Fruit fly (Drosophila melanogaster) whole organism, prepupa: ENCODE measurements around the gene mib1.

Experiments used
- Blimp-1 ChIP-seq: fragments of 200-800 bp; sonication (Bioruptor generic); optimal IDR thresholded peaks from 3 replicates; lab custom pipeline; 2017; ENCODE audit warnings: missing biosample characterization, missing genetic modification characterization, mild to moderate bottlenecking, moderate library complexity, missing genetic modification reagents
- CG10631 ChIP-seq: fragments of 200-800 bp; sonication (Bioruptor generic); optimal IDR thresholded peaks from 2 replicates; lab custom pipeline; 2016; ENCODE audit warnings: missing biosample characterization, missing genetic modification characterization
- CG10669 ChIP-seq: fragments of 200-800 bp; sonication (Bioruptor generic); optimal IDR thresholded peaks from 3 replicates; lab custom pipeline; 2018; ENCODE audit warnings: missing biosample characterization, mild to moderate bottlenecking, missing genetic modification characterization, moderate library complexity
- CG11762 ChIP-seq: fragments of 200-800 bp; sonication (Bioruptor generic); optimal IDR thresholded peaks from 3 replicates; lab custom pipeline; 2016; ENCODE audit warnings: missing biosample characterization, missing genetic modification characterization; ENCODE audit not compliant: insufficient read depth
- CG11902 ChIP-seq: fragments of 200-800 bp; sonication (Bioruptor generic); optimal IDR thresholded peaks from 3 replicates; lab custom pipeline; 2016; ENCODE audit warnings: missing biosample characterization, missing genetic modification characterization
- CG1621 ChIP-seq: fragments of 200-800 bp; sonication (Bioruptor generic); optimal IDR thresholded peaks from 3 replicates; lab custom pipeline; 2018; ENCODE audit warnings: missing biosample characterization, mild to moderate bottlenecking, missing genetic modification characterization
- CG16779 ChIP-seq: fragments of 200-800 bp; sonication (Bioruptor generic); optimal IDR thresholded peaks from 3 replicates; lab custom pipeline; 2017; ENCODE audit warnings: missing biosample characterization, mild to moderate bottlenecking, missing genetic modification characterization
- CG3032 ChIP-seq: fragments of 200-800 bp; optimal IDR thresholded peaks from 2 replicates; lab custom pipeline; 2019; ENCODE audit warnings: missing biosample characterization, mild to moderate bottlenecking, missing genetic modification characterization, moderate library complexity
- CG31627 ChIP-seq: fragments of 200-800 bp; sonication (Bioruptor generic); optimal IDR thresholded peaks from 3 replicates; lab custom pipeline; 2016; ENCODE audit warnings: missing biosample characterization, missing genetic modification characterization
- CG32006 ChIP-seq: fragments of 200-800 bp; sonication (Bioruptor generic); optimal IDR thresholded peaks from 3 replicates; lab custom pipeline; 2017; ENCODE audit warnings: missing biosample characterization, mild to moderate bottlenecking, missing genetic modification characterization
- CG34406 ChIP-seq: fragments of 200-800 bp; sonication (Bioruptor generic); optimal IDR thresholded peaks from 3 replicates; lab custom pipeline; 2016; ENCODE audit warnings: missing biosample characterization, missing genetic modification characterization
- CG3919 ChIP-seq: fragments of 200-800 bp; sonication (Bioruptor generic); optimal IDR thresholded peaks from 3 replicates; lab custom pipeline; 2016; ENCODE audit warnings: missing biosample characterization, missing genetic modification characterization
- CG4318 ChIP-seq: fragments of 200-800 bp; sonication (Bioruptor generic); optimal IDR thresholded peaks from 3 replicates; lab custom pipeline; 2017; ENCODE audit warnings: missing biosample characterization, mild to moderate bottlenecking, missing genetic modification characterization
- CG6163 ChIP-seq: fragments of 200-800 bp; sonication (Bioruptor generic); IDR thresholded peaks from 3 replicates; pipeline ENCODE4 v1.3.6; 2022; ENCODE audit warnings: missing biosample characterization, missing genetic modification characterization
- CG6276 ChIP-seq: fragments of 200-800 bp; sonication (Bioruptor generic); optimal IDR thresholded peaks from 2 replicates; lab custom pipeline; 2017; ENCODE audit warnings: missing biosample characterization, mild to moderate bottlenecking, missing genetic modification characterization
- CG6792 ChIP-seq: fragments of 200-800 bp; sonication (Bioruptor generic); optimal IDR thresholded peaks from 3 replicates; lab custom pipeline; 2016; ENCODE audit warnings: missing biosample characterization, missing genetic modification characterization
- CG6854 ChIP-seq: fragments of 200-800 bp; sonication (Bioruptor generic); optimal IDR thresholded peaks from 2 replicates; lab custom pipeline; 2017; ENCODE audit warnings: missing biosample characterization, mild to moderate bottlenecking, missing genetic modification characterization
- CG7368 ChIP-seq: fragments of 200-800 bp; sonication (Bioruptor generic); optimal IDR thresholded peaks from 3 replicates; lab custom pipeline; 2016; ENCODE audit warnings: missing biosample characterization, missing genetic modification characterization
- CG8119 ChIP-seq: fragments of 200-800 bp; sonication (Bioruptor generic); IDR thresholded peaks from 3 replicates; pipeline ENCODE4 v1.3.6; 2022; ENCODE audit warnings: missing biosample characterization, missing genetic modification characterization
- CG8319 ChIP-seq: fragments of 200-800 bp; sonication (Bioruptor generic); optimal IDR thresholded peaks from 3 replicates; lab custom pipeline; 2016; ENCODE audit warnings: missing biosample characterization, missing genetic modification characterization
- CG8632 ChIP-seq: fragments of 200-800 bp; sonication (Bioruptor generic); optimal IDR thresholded peaks from 3 replicates; lab custom pipeline; 2016; ENCODE audit warnings: missing biosample characterization, missing genetic modification characterization
- CG9139 ChIP-seq: fragments of 200-800 bp; sonication (Bioruptor generic); optimal IDR thresholded peaks from 3 replicates; lab custom pipeline; 2017; ENCODE audit warnings: missing biosample characterization, mild to moderate bottlenecking, missing genetic modification characterization
- Eip75B ChIP-seq: fragments of 200-800 bp; sonication (Bioruptor generic); optimal IDR thresholded peaks from 3 replicates; lab custom pipeline; 2016; ENCODE audit warnings: missing biosample characterization, missing genetic modification characterization
- Eip78C ChIP-seq: fragments of 200-800 bp; sonication (Bioruptor generic); peaks from one replicate; lab custom pipeline; 2016; ENCODE audit warnings: missing biosample characterization, missing genetic modification characterization
- Eip93F ChIP-seq: fragments of 200-800 bp; sonication (Bioruptor generic); optimal IDR thresholded peaks from 2 replicates; lab custom pipeline; 2016; ENCODE audit warnings: missing biosample characterization, mild to moderate bottlenecking, missing genetic modification characterization
- Ets96B ChIP-seq: fragments of 200-800 bp; optimal IDR thresholded peaks from 2 replicates; lab custom pipeline; 2019; ENCODE audit warnings: missing biosample characterization, mild to moderate bottlenecking, missing genetic modification characterization, moderate library complexity
- Gug ChIP-seq: fragments of 200-800 bp; sonication (Bioruptor generic); IDR thresholded peaks from 2 replicates; pipeline ENCODE4 v1.3.6; 2022; ENCODE audit warnings: missing biosample characterization, missing genetic modification characterization
- Hr38 ChIP-seq: sonication (Bioruptor generic); optimal IDR thresholded peaks from 2 replicates; lab custom pipeline; 2016; ENCODE audit warnings: missing biosample characterization, missing genetic modification characterization
- Hr39 ChIP-seq: fragments of 200-800 bp; sonication (Bioruptor generic); optimal IDR thresholded peaks from 2 replicates; lab custom pipeline; 2016; ENCODE audit warnings: missing biosample characterization, missing genetic modification characterization
- Hr4 ChIP-seq: fragments of 200-800 bp; sonication (Bioruptor generic); optimal IDR thresholded peaks from 3 replicates; lab custom pipeline; 2016; ENCODE audit warnings: missing biosample characterization, missing genetic modification characterization
- Met ChIP-seq: fragments of 200-800 bp; sonication (Bioruptor generic); optimal IDR thresholded peaks from 3 replicates; lab custom pipeline; 2016; ENCODE audit warnings: missing biosample characterization, missing genetic modification characterization
- Smox ChIP-seq: fragments of 200-800 bp; sonication (Bioruptor generic); optimal IDR thresholded peaks from 3 replicates; lab custom pipeline; 2016; ENCODE audit warnings: missing biosample characterization, missing genetic modification characterization
- Sox102F ChIP-seq: fragments of 200-800 bp; sonication (Bioruptor generic); optimal IDR thresholded peaks from 2 replicates; lab custom pipeline; 2016; ENCODE audit warnings: missing biosample characterization, mild to moderate bottlenecking, missing genetic modification characterization
- Sox14 ChIP-seq: fragments of 200-800 bp; sonication (Bioruptor generic); optimal IDR thresholded peaks from 3 replicates; lab custom pipeline; 2016; ENCODE audit warnings: missing biosample characterization, missing genetic modification characterization
- Sox15 ChIP-seq: fragments of 200-800 bp; sonication (Bioruptor generic); optimal IDR thresholded peaks from 3 replicates; lab custom pipeline; 2016; ENCODE audit warnings: missing biosample characterization, missing genetic modification characterization
- achi ChIP-seq: fragments of 200-800 bp; sonication (Bioruptor generic); optimal IDR thresholded peaks from 3 replicates; lab custom pipeline; 2016; ENCODE audit warnings: missing biosample characterization, missing genetic modification characterization
- acj6 ChIP-seq: fragments of 200-800 bp; sonication (Bioruptor generic); optimal IDR thresholded peaks from 3 replicates; lab custom pipeline; 2016; ENCODE audit warnings: missing biosample characterization, missing genetic modification characterization
- cyc ChIP-seq: fragments of 200-800 bp; sonication (Bioruptor generic); optimal IDR thresholded peaks from 3 replicates; lab custom pipeline; 2016; ENCODE audit warnings: missing biosample characterization, missing genetic modification characterization
- dac ChIP-seq: fragments of 200-800 bp; sonication (Bioruptor generic); optimal IDR thresholded peaks from 2 replicates; lab custom pipeline; 2017; ENCODE audit warnings: missing biosample characterization, mild to moderate bottlenecking, missing genetic modification characterization
- dsx ChIP-seq: fragments of 200-800 bp; optimal IDR thresholded peaks from 3 replicates; lab custom pipeline; 2019; ENCODE audit warnings: missing biosample characterization, mild to moderate bottlenecking, missing genetic modification characterization, moderate library complexity; ENCODE audit not compliant: poor library complexity, severe bottlenecking
- eg ChIP-seq: fragments of 200-800 bp; sonication (Bioruptor generic); IDR thresholded peaks from 3 replicates; pipeline ENCODE4 v1.3.6; 2022; ENCODE audit warnings: missing biosample characterization, missing genetic modification characterization
- esn ChIP-seq: fragments of 200-800 bp; sonication (Bioruptor generic); optimal IDR thresholded peaks from 2 replicates; lab custom pipeline; 2016; ENCODE audit warnings: missing biosample characterization, mild to moderate bottlenecking, missing genetic modification characterization, moderate library complexity
- fd59A ChIP-seq: fragments of 200-800 bp; sonication (Bioruptor generic); optimal IDR thresholded peaks from 2 replicates; lab custom pipeline; 2017; ENCODE audit warnings: missing biosample characterization, mild to moderate bottlenecking, missing genetic modification characterization, missing genetic modification reagents
- fd85E ChIP-seq: fragments of 200-800 bp; sonication (Bioruptor generic); optimal IDR thresholded peaks from 3 replicates; lab custom pipeline; 2016; ENCODE audit warnings: missing biosample characterization, missing genetic modification characterization
- fkh ChIP-seq: fragments of 200-800 bp; sonication (Bioruptor generic); optimal IDR thresholded peaks from 3 replicates; lab custom pipeline; 2017; ENCODE audit warnings: missing biosample characterization, mild to moderate bottlenecking, missing genetic modification characterization, moderate library complexity
- lz ChIP-seq: fragments of 200-800 bp; sonication (Bioruptor generic); optimal IDR thresholded peaks from 3 replicates; lab custom pipeline; 2016; ENCODE audit warnings: missing biosample characterization, missing genetic modification characterization
- net ChIP-seq: fragments of 200-800 bp; sonication (Bioruptor generic); optimal IDR thresholded peaks from 3 replicates; lab custom pipeline; 2016; ENCODE audit warnings: missing biosample characterization, missing genetic modification characterization
- pdm3 ChIP-seq: fragments of 200-800 bp; sonication (Bioruptor generic); optimal IDR thresholded peaks from 3 replicates; lab custom pipeline; 2016; ENCODE audit warnings: missing biosample characterization, missing genetic modification characterization
- salr ChIP-seq, 2 experiments: fragments of 200-800 bp; sonication (Bioruptor generic); optimal IDR thresholded peaks; 3 replicates each; lab custom pipeline; 2016 to 2018; ENCODE audit warnings: missing biosample characterization in 2 of 2, missing genetic modification characterization in 2 of 2, mild to moderate bottlenecking in 1 of 2
- spab ChIP-seq: fragments of 200-800 bp; sonication (Bioruptor generic); optimal IDR thresholded peaks from 2 replicates; lab custom pipeline; 2017; ENCODE audit warnings: missing biosample characterization, mild to moderate bottlenecking, missing genetic modification characterization, missing genetic modification reagents
- svp ChIP-seq: fragments of 200-800 bp; sonication (Bioruptor generic); peaks from one replicate; lab custom pipeline; 2016; ENCODE audit warnings: missing biosample characterization, missing genetic modification characterization
- topi ChIP-seq: fragments of 200-800 bp; sonication (Bioruptor generic); optimal IDR thresholded peaks from 3 replicates; lab custom pipeline; 2016; ENCODE audit warnings: missing biosample characterization, missing genetic modification characterization
- vri ChIP-seq: fragments of 200-800 bp; sonication (Bioruptor generic); optimal IDR thresholded peaks from 3 replicates; lab custom pipeline; 2016; ENCODE audit warnings: missing biosample characterization, mild to moderate bottlenecking, missing genetic modification characterization

Gene mib1

DNA sequence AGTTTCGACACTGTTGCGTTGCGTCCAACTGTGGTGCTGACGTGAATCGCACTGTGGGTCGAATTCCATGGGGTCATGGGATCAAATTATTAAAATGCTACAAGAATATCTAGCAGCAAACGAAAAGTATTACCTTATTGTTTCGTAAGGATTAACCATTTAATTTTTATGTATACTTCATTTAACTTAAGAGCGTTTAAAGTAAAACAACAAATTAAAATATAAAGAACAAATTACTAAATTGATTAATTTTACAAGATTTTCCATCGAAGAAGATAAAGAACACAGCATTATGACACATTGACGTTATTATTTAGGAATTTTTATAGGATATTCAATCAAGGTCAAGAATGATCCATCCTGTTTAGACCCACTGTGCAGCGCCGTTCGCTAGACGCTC lies 42.5 kb upstream of the mib1 start:
- TF ChIP-seq Sox15 (peak; percentile 6), dsx (GFP tag; lab: Kevin White, UChicago) (no peak), CG34406 (GFP tag; lab: Kevin White, UChicago) (peak; percentile 12), Hr4 (GFP tag; lab: Kevin White, UChicago) (peak; percentile 58), Ets96B (tag; lab: Kevin White, UChicago) (peak; percentile 6), CG8632 (GFP tag; lab: Kevin White, UChicago) (no peak), dac (GFP tag; lab: Kevin White, UChicago) (no peak), vri (GFP tag; lab: Kevin White, UChicago) (no peak), CG16779 (tag; lab: Kevin White, UChicago) (no peak), CG9139 (no peak), CG1621 (tag; lab: Kevin White, UChicago) (no peak), Sox14 (GFP tag; lab: Kevin White, UChicago) (peak; percentile 24), net (GFP tag; lab: Kevin White, UChicago) (peak; percentile 49), achi (GFP tag; lab: Kevin White, UChicago) (peak; percentile 40), fkh (GFP tag; lab: Kevin White, UChicago) (no peak), CG11902 (GFP tag; lab: Kevin White, UChicago) (no peak), svp (GFP tag; lab: Kevin White, UChicago) (peak; percentile 61), eg (GFP tag; lab: Robert Waterston, UW) (0 out of 3 replicates have a peak, but pooled peaks have one; percentile 48), fd59A (GFP tag; lab: Kevin White, UChicago) (no peak), CG10669 (GFP tag; lab: Kevin White, UChicago) (no peak), CG8119 (GFP tag; lab: Robert Waterston, UW) (peak; percentile 71; the same call in 2 of the 3 replicates), CG32006 (GFP tag; lab: Kevin White, UChicago) (peak; percentile 66), fd85E (GFP tag; lab: Kevin White, UChicago) (no peak), Gug (GFP tag; lab: Robert Waterston, UW) (no peak; the same call in 1 of the 2 replicates), Hr38 (GFP tag; lab: Kevin White, UChicago) (no peak), CG6276 (peak; percentile 42), CG6854 (GFP tag; lab: Kevin White, UChicago) (no peak), topi (GFP tag; lab: Kevin White, UChicago) (peak; percentile 12), CG3032 (tag; lab: Kevin White, UChicago) (no peak), CG7368 (GFP tag; lab: Kevin White, UChicago) (no peak), spab (GFP tag; lab: Kevin White, UChicago) (no peak), Hr39 (peak; percentile 16), lz (GFP tag; lab: Kevin White, UChicago) (peak; percentile 4), CG8319 (GFP tag; lab: Kevin White, UChicago) (no peak), CG11762 (GFP tag; lab: Kevin White, UChicago) (no peak), salr (GFP tag; optimal IDR thresholded peaks at IDR 0.05; lab: Kevin White, UChicago) (no peak), CG6163 (GFP tag; lab: Robert Waterston, UW) (no peak), Eip78C (GFP tag; lab: Kevin White, UChicago) (peak; percentile 71), Met (GFP tag; lab: Kevin White, UChicago) (peak; percentile 11), Smox (GFP tag; lab: Kevin White, UChicago) (no peak), cyc (no peak), CG6792 (no peak), Blimp-1 (GFP tag; lab: Kevin White, UChicago) (no peak), CG31627 (GFP tag; lab: Kevin White, UChicago) (peak; percentile 23), Sox102F (no peak), CG10631 (GFP tag; lab: Kevin White, UChicago) (no peak), esn (GFP tag; lab: Kevin White, UChicago) (peak; percentile 44), CG3919 (peak; percentile 10), Eip93F (GFP tag; lab: Kevin White, UChicago) (no peak), Eip75B (GFP tag; lab: Kevin White, UChicago) (no peak), pdm3 (GFP tag; lab: Kevin White, UChicago) (peak; percentile 34), CG4318 (GFP tag; lab: Kevin White, UChicago) (peak; percentile 9), acj6 (GFP tag; lab: Kevin White, UChicago) (peak; percentile 25)
